Worm (Caenorhabditis elegans) whole organism, L1 larva: ENCODE results near the gene sql-1.

Experiments
- egl-27 ChIP-seq, 2 experiments: fragments of 150-350 bp in 1 of 2; sonication (generic microtip); optimal IDR thresholded peaks; 3 replicates each; lab custom pipeline; 2017 to 2018; ENCODE audit warnings: missing biosample characterization in 2 of 2, missing genetic modification characterization in 2 of 2, missing genetic modification reagents in 2 of 2
- nhr-28 ChIP-seq: fragments of 150-350 bp; optimal IDR thresholded peaks from 2 replicates; lab custom pipeline; 2014; ENCODE audit warnings: missing biosample characterization, missing genetic modification characterization
- pqm-1 ChIP-seq: sonication (generic microtip); optimal IDR thresholded peaks from 3 replicates; lab custom pipeline; 2017; ENCODE audit warnings: missing biosample characterization, missing genetic modification characterization
- snpc-4 ChIP-seq: fragments of 150-350 bp; optimal IDR thresholded peaks from 2 replicates; lab custom pipeline; 2014; ENCODE audit warnings: missing biosample characterization, missing genetic modification characterization

DNA sequence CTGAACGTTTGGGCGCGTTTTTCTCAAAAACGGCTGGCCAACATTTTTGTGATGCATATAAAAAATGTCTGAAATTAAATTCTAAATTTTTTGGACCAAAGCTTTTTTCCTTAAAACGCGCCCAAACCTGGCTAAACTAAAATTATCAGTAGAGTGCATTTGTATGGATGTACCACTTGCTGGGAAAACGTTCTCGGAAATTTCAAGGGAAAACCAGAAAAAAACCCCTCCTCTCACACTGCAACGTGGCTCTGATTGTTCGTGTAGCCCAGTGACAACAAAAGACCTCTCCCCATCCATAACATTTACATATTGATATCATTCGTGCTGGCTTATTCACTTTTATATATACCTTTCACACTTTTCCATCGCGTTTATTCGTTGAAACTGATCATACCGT is 30.5 kb upstream of the sql-1 start, which contains the start of gene Y49E10.29:
- TF ChIP-seq egl-27 (tag; optimal IDR thresholded peaks at IDR 0.05; lab: Kevin White, UChicago) (no peak), snpc-4 (no peak), pqm-1 (tag; lab: Kevin White, UChicago) (no peak), nhr-28 (tag; lab: Kevin White, UChicago) (no peak)
